Fruit fly (Drosophila melanogaster) whole organism, embryonic: ENCODE results near the gene Fatp1.

ENCODE experiments used
- ATbp ChIP-seq: fragments of 200-800 bp; sonication (Bioruptor generic); optimal IDR thresholded peaks from 2 replicates; lab custom pipeline; 2017; ENCODE audit warnings: missing biosample characterization, mild to moderate bottlenecking, missing genetic modification characterization, missing genetic modification reagents
- Aef1 ChIP-seq: fragments of 200-800 bp; sonication (Bioruptor generic); IDR thresholded peaks from 3 replicates; pipeline ENCODE4 v1.3.6; 2022; ENCODE audit warnings: missing biosample characterization, missing genetic modification characterization
- Antp ChIP-seq: fragments of 200-800 bp; sonication (Bioruptor generic); optimal IDR thresholded peaks from 3 replicates; lab custom pipeline; 2016; ENCODE audit warnings: missing biosample characterization, missing genetic modification characterization
- CG10267 ChIP-seq: fragments of 200-800 bp; sonication (Bioruptor generic); optimal IDR thresholded peaks from 2 replicates; lab custom pipeline; 2018; ENCODE audit warnings: missing biosample characterization, mild to moderate bottlenecking, missing genetic modification characterization, moderate library complexity
- CG10274 ChIP-seq: fragments of 200-800 bp; sonication (Bioruptor generic); optimal IDR thresholded peaks from 3 replicates; lab custom pipeline; 2017; ENCODE audit warnings: missing biosample characterization, mild to moderate bottlenecking, missing genetic modification characterization
- CG10321 ChIP-seq: fragments of 200-800 bp; sonication (Bioruptor generic); IDR thresholded peaks from 2 replicates; pipeline ENCODE4 v1.3.6; 2022; ENCODE audit warnings: missing biosample characterization, missing genetic modification characterization
- CG10366 ChIP-seq: fragments of 200-800 bp; sonication (Bioruptor generic); IDR thresholded peaks from 2 replicates; pipeline ENCODE4 v1.3.6; 2022; ENCODE audit warnings: missing biosample characterization, missing genetic modification characterization
- CG10959 ChIP-seq: fragments of 200-800 bp; sonication (Bioruptor generic); IDR thresholded peaks from 2 replicates; pipeline ENCODE4 v1.3.6; 2022; ENCODE audit warnings: missing biosample characterization, missing genetic modification characterization
- CG12769 ChIP-seq: fragments of 200-800 bp; sonication (Bioruptor generic); optimal IDR thresholded peaks from 2 replicates; lab custom pipeline; 2019; ENCODE audit warnings: missing biosample characterization, mild to moderate bottlenecking, missing genetic modification characterization, moderate library complexity
- CG13624 ChIP-seq: fragments of 200-800 bp; sonication (Bioruptor generic); optimal IDR thresholded peaks from 2 replicates; lab custom pipeline; 2016; ENCODE audit warnings: missing biosample characterization, missing genetic modification characterization
- CG14860 ChIP-seq: fragments of 200-800 bp; sonication (Bioruptor generic); IDR thresholded peaks from 3 replicates; pipeline ENCODE4 v1.3.6; 2022; ENCODE audit warnings: missing biosample characterization, missing genetic modification characterization; ENCODE audit not compliant: partially characterized antibody
- CG1603 ChIP-seq: fragments of 200-800 bp; sonication (Bioruptor generic); optimal IDR thresholded peaks from 2 replicates; lab custom pipeline; 2019; ENCODE audit warnings: missing biosample characterization, mild to moderate bottlenecking, missing genetic modification characterization, moderate library complexity
- CG18262 ChIP-seq: fragments of 200-800 bp; optimal IDR thresholded peaks from 3 replicates; lab custom pipeline; 2019; ENCODE audit warnings: missing biosample characterization, mild to moderate bottlenecking, missing genetic modification characterization, moderate library complexity
- CG1832 ChIP-seq: fragments of 200-800 bp; sonication (Bioruptor generic); optimal IDR thresholded peaks from 2 replicates; lab custom pipeline; 2017; ENCODE audit warnings: missing biosample characterization, mild to moderate bottlenecking, missing genetic modification characterization, inconsistent platforms
- CG18476 ChIP-seq: fragments of 200-800 bp; sonication (Bioruptor generic); optimal IDR thresholded peaks from 2 replicates; lab custom pipeline; 2016; ENCODE audit warnings: missing biosample characterization, mild to moderate bottlenecking, missing genetic modification characterization
- CG18619 ChIP-seq: fragments of 200-800 bp; sonication (Bioruptor generic); optimal IDR thresholded peaks from 3 replicates; lab custom pipeline; 2017; ENCODE audit warnings: missing biosample characterization, mild to moderate bottlenecking, missing genetic modification characterization
- CG30020 ChIP-seq: fragments of 200-800 bp; optimal IDR thresholded peaks from 2 replicates; lab custom pipeline; 2019; ENCODE audit warnings: missing biosample characterization, mild to moderate bottlenecking, missing genetic modification characterization, moderate library complexity
- CG30431 ChIP-seq: fragments of 200-800 bp; sonication (Bioruptor generic); optimal IDR thresholded peaks from 2 replicates; lab custom pipeline; 2017; ENCODE audit warnings: missing biosample characterization, missing genetic modification characterization
- CG33557 ChIP-seq: fragments of 200-800 bp; sonication (Bioruptor generic); optimal IDR thresholded peaks from 2 replicates; lab custom pipeline; 2019; ENCODE audit warnings: missing biosample characterization, mild to moderate bottlenecking, missing genetic modification characterization, moderate library complexity
- CG4360 ChIP-seq: fragments of 200-800 bp; sonication (Bioruptor generic); IDR thresholded peaks from 2 replicates; pipeline ENCODE4 v1.3.6; 2022; ENCODE audit warnings: missing biosample characterization, missing genetic modification characterization
- CG4404 ChIP-seq: fragments of 200-800 bp; sonication (Bioruptor generic); IDR thresholded peaks from 2 replicates; pipeline ENCODE4 v1.3.6; 2022; ENCODE audit warnings: missing biosample characterization, missing genetic modification characterization
- CG6689 ChIP-seq: fragments of 200-800 bp; sonication (Bioruptor generic); IDR thresholded peaks from 2 replicates; pipeline ENCODE4 v1.3.6; 2022; ENCODE audit warnings: missing biosample characterization, missing genetic modification characterization
- CG6813 ChIP-seq: fragments of 200-800 bp; sonication (Bioruptor generic); optimal IDR thresholded peaks from 2 replicates; lab custom pipeline; 2017; ENCODE audit warnings: missing biosample characterization, missing genetic modification characterization, mild to moderate bottlenecking, moderate library complexity, missing genetic modification reagents
- CG7987 ChIP-seq: fragments of 200-800 bp; sonication (Bioruptor generic); optimal IDR thresholded peaks from 2 replicates; lab custom pipeline; 2018; ENCODE audit warnings: missing biosample characterization, mild to moderate bottlenecking, missing genetic modification characterization, moderate library complexity
- Dbx ChIP-seq: fragments of 200-800 bp; sonication (Bioruptor generic); IDR thresholded peaks from 3 replicates; pipeline ENCODE4 v1.3.6; 2022; ENCODE audit warnings: missing biosample characterization, missing genetic modification characterization
- E2f2 ChIP-seq: fragments of 200-800 bp; sonication (Bioruptor generic); IDR thresholded peaks from 2 replicates; pipeline ENCODE4 v1.3.6; 2022; ENCODE audit warnings: missing biosample characterization, missing genetic modification characterization
- Fer1 ChIP-seq: fragments of 200-800 bp; sonication (Bioruptor generic); optimal IDR thresholded peaks from 2 replicates; lab custom pipeline; 2017; ENCODE audit warnings: missing biosample characterization, mild to moderate bottlenecking, missing genetic modification characterization
- HmgZ ChIP-seq: fragments of 200-800 bp; sonication (Bioruptor generic); optimal IDR thresholded peaks from 2 replicates; lab custom pipeline; 2018; ENCODE audit warnings: missing biosample characterization, mild to moderate bottlenecking, missing genetic modification characterization
- Lim3 ChIP-seq: fragments of 200-800 bp; sonication (Bioruptor generic); IDR thresholded peaks from 2 replicates; pipeline ENCODE4 v1.3.6; 2022; ENCODE audit warnings: missing biosample characterization, missing genetic modification characterization
- Nf-YC ChIP-seq: fragments of 200-800 bp; optimal IDR thresholded peaks from 3 replicates; lab custom pipeline; 2019; ENCODE audit warnings: missing biosample characterization, mild to moderate bottlenecking, missing genetic modification characterization, moderate library complexity
- PHDP ChIP-seq: fragments of 200-800 bp; sonication (Bioruptor generic); optimal IDR thresholded peaks from 3 replicates; lab custom pipeline; 2018; ENCODE audit warnings: missing biosample characterization, mild to moderate bottlenecking, missing genetic modification characterization, moderate library complexity
- Rx ChIP-seq: fragments of 200-800 bp; sonication (Bioruptor generic); IDR thresholded peaks from 2 replicates; pipeline ENCODE4 v1.3.6; 2022; ENCODE audit warnings: missing biosample characterization, missing genetic modification characterization
- Stat92E ChIP-seq, 3 experiments: fragments of >200 bp in 2 of 3; fragments of 200-800 bp in 1 of 3; sonication (Bioruptor generic) in 1 of 3; optimal IDR thresholded peaks; 2 replicates each; lab custom pipeline; 2017 to 2019; ENCODE audit warnings: missing biosample characterization in 3 of 3, missing genetic modification characterization in 3 of 3, mild to moderate bottlenecking in 1 of 3, moderate library complexity in 1 of 3
- Xrp1 ChIP-seq: fragments of 200-800 bp; sonication (Bioruptor generic); IDR thresholded peaks from 2 replicates; pipeline ENCODE4 v1.3.6; 2022; ENCODE audit warnings: missing biosample characterization, missing genetic modification characterization
- YL-1 ChIP-seq: fragments of 200-800 bp; sonication (Bioruptor generic); optimal IDR thresholded peaks from 3 replicates; lab custom pipeline; 2017; ENCODE audit warnings: missing biosample characterization, mild to moderate bottlenecking, missing genetic modification characterization
- aop ChIP-seq: fragments of 200-800 bp; sonication (Bioruptor generic); IDR thresholded peaks from 2 replicates; pipeline ENCODE4 v1.3.6; 2022; ENCODE audit warnings: missing biosample characterization, missing genetic modification characterization
- gce ChIP-seq: fragments of 200-800 bp; sonication (Bioruptor generic); IDR thresholded peaks from 3 replicates; pipeline ENCODE4 v1.3.6; 2022; ENCODE audit warnings: missing biosample characterization, missing genetic modification characterization
- hth ChIP-seq: fragments of >200 bp; optimal IDR thresholded peaks from 2 replicates; lab custom pipeline; 2017; ENCODE audit warnings: inconsistent platforms
- inv ChIP-seq: fragments of 200-800 bp; sonication (Bioruptor generic); IDR thresholded peaks from 2 replicates; pipeline ENCODE4 v1.3.6; 2022; ENCODE audit warnings: missing biosample characterization, missing genetic modification characterization; ENCODE audit not compliant: partially characterized antibody
- kay ChIP-seq: fragments of 200-800 bp; sonication (Bioruptor generic); optimal IDR thresholded peaks from 2 replicates; lab custom pipeline; 2016; ENCODE audit warnings: missing biosample characterization, missing genetic modification characterization
- mam ChIP-seq: fragments of 200-800 bp; sonication (Bioruptor generic); optimal IDR thresholded peaks from 3 replicates; lab custom pipeline; 2016; ENCODE audit warnings: missing biosample characterization, missing genetic modification characterization
- pb ChIP-seq: fragments of 200-800 bp; sonication (Bioruptor generic); optimal IDR thresholded peaks from 3 replicates; lab custom pipeline; 2016; ENCODE audit warnings: missing biosample characterization, missing genetic modification characterization
- pros ChIP-seq: fragments of 200-800 bp; sonication (Bioruptor generic); optimal IDR thresholded peaks from 3 replicates; lab custom pipeline; 2019; ENCODE audit warnings: missing biosample characterization, mild to moderate bottlenecking, missing genetic modification characterization, moderate library complexity
- sc ChIP-seq, 3 experiments: fragments of >200 bp in 2 of 3; fragments of 200-800 bp in 1 of 3; sonication (Bioruptor generic) in 1 of 3; optimal IDR thresholded peaks; 2 replicates in 2 of 3; 3 replicates in 1 of 3; lab custom pipeline; 2017; ENCODE audit warnings: mild to moderate bottlenecking in 1 of 3, missing biosample characterization in 1 of 3, missing genetic modification characterization in 1 of 3, missing genetic modification reagents in 1 of 3
- sim ChIP-seq: fragments of 200-800 bp; sonication (Bioruptor generic); IDR thresholded peaks from 2 replicates; pipeline ENCODE4 v1.3.6; 2022; ENCODE audit warnings: missing biosample characterization, missing genetic modification characterization
- tna ChIP-seq: fragments of 200-800 bp; sonication (Bioruptor generic); IDR thresholded peaks from 2 replicates; pipeline ENCODE4 v1.3.6; 2022; ENCODE audit warnings: missing biosample characterization, missing genetic modification characterization; ENCODE audit not compliant: partially characterized antibody
- tup ChIP-seq: fragments of 200-800 bp; sonication (Bioruptor generic); optimal IDR thresholded peaks from 2 replicates; lab custom pipeline; 2016; ENCODE audit warnings: missing biosample characterization, mild to moderate bottlenecking, missing genetic modification characterization, moderate library complexity
- wek ChIP-seq: fragments of 200-800 bp; sonication (Bioruptor generic); optimal IDR thresholded peaks from 3 replicates; lab custom pipeline; 2018; ENCODE audit warnings: missing biosample characterization, mild to moderate bottlenecking, missing genetic modification characterization, moderate library complexity
- z ChIP-seq: fragments of 200-800 bp; sonication (Bioruptor generic); IDR thresholded peaks from 3 replicates; pipeline ENCODE4 v1.3.6; 2022; ENCODE audit warnings: missing biosample characterization, missing genetic modification characterization
- zen2 ChIP-seq: fragments of 200-800 bp; sonication (Bioruptor generic); IDR thresholded peaks from 3 replicates; pipeline ENCODE4 v1.3.6; 2022; ENCODE audit warnings: missing biosample characterization, missing genetic modification characterization; ENCODE audit not compliant: partially characterized antibody

Fatp1 gene

dm6 chr2L:10468388-10468787, 48.6 kb downstream of the Fatp1 start (continued):
- TF ChIP-seq CG1832 (GFP tag; lab: Kevin White, UChicago) (no peak), Lim3 (GFP tag; lab: Robert Waterston, UW) (no peak), CG18262 (tag; lab: Kevin White, UChicago) (peak; percentile 52), Stat92E (GFP tag; optimal IDR thresholded peaks at IDR 0.05; lab: Kevin White, UChicago) (no peak), CG12769 (tag; lab: Kevin White, UChicago) (peak; percentile 71), CG33557 (no peak), Rx (0 out of 2 replicates have a peak, but pooled peaks have one; percentile 39), mam (GFP tag; lab: Kevin White, UChicago) (peak; percentile 39), sc (optimal IDR thresholded peaks at IDR 0.05; lab: Kevin White, UChicago) (no peak), sc (GFP tag; optimal IDR thresholded peaks at IDR 0.05; lab: Kevin White, UChicago) (peak; percentile 33), tna (no peak), kay (GFP tag; lab: Kevin White, UChicago) (peak; percentile 41), CG1603 (tag; lab: Kevin White, UChicago) (peak; percentile 62), CG13624 (GFP tag; lab: Kevin White, UChicago) (peak; percentile 10), gce (GFP tag; lab: Robert Waterston, UW) (peak; percentile 45; the same call in 1 of the 3 replicates), pros (GFP tag; lab: Kevin White, UChicago) (no peak), pb (GFP tag; lab: Kevin White, UChicago) (no peak), wek (GFP tag; lab: Kevin White, UChicago) (no peak), CG10274 (GFP tag; lab: Kevin White, UChicago) (no peak), Antp (GFP tag; lab: Kevin White, UChicago) (peak; percentile 49), Dbx (0 out of 3 replicates have a peak, but pooled peaks have one; percentile 26), Nf-YC (tag; lab: Kevin White, UChicago) (peak; percentile 35), CG14860 (GFP tag; lab: Robert Waterston, UW) (no peak), CG10267 (tag; lab: Kevin White, UChicago) (peak; percentile 41), aop (GFP tag; lab: Robert Waterston, UW) (0 out of 2 replicates have a peak, but pooled peaks have one; percentile 43), CG4404 (GFP tag; lab: Robert Waterston, UW) (no peak), CG18619 (GFP tag; lab: Kevin White, UChicago) (peak; percentile 38), CG6689 (GFP tag; lab: Robert Waterston, UW) (0 out of 2 replicates have a peak, but pooled peaks have one; percentile 18), CG30020 (tag; lab: Kevin White, UChicago) (no peak), CG7987 (GFP tag; lab: Kevin White, UChicago) (no peak), CG10959 (GFP tag; lab: Robert Waterston, UW) (no peak), PHDP (peak; percentile 59), Xrp1 (GFP tag; lab: Robert Waterston, UW) (peak; percentile 64), hth (lab: Kevin White, UChicago) (no peak), CG10321 (GFP tag; lab: Robert Waterston, UW) (no peak), HmgZ (tag; lab: Kevin White, UChicago) (peak; percentile 15), CG18476 (GFP tag; lab: Kevin White, UChicago) (no peak), ATbp (GFP tag; lab: Kevin White, UChicago) (peak; percentile 49), Aef1 (GFP tag; lab: Robert Waterston, UW) (peak; percentile 63), z (GFP tag; lab: Robert Waterston, UW) (no peak), tup (GFP tag; lab: Kevin White, UChicago) (no peak), E2f2 (GFP tag; lab: Robert Waterston, UW) (peak; percentile 31; the same call in 1 of the 2 replicates), Fer1 (GFP tag; lab: Kevin White, UChicago) (peak; percentile 63), CG10366 (peak; percentile 40), YL-1 (GFP tag; lab: Kevin White, UChicago) (no peak), CG4360 (GFP tag; lab: Robert Waterston, UW) (no peak), sim (GFP tag; lab: Robert Waterston, UW) (no peak), CG30431 (GFP tag; lab: Kevin White, UChicago) (peak; percentile 8), zen2 (GFP tag; lab: Robert Waterston, UW) (no peak), inv (no peak), CG6813 (GFP tag; lab: Kevin White, UChicago) (peak; percentile 40)
